Fruit fly (Drosophila melanogaster) whole organism, adult: Measurements from ENCODE around the gene hng3.

Experiments
- CG11617 ChIP-seq: fragments of 200-800 bp; sonication (Bioruptor generic); optimal IDR thresholded peaks from 2 replicates; lab custom pipeline; 2017; ENCODE audit warnings: mild to moderate bottlenecking, missing biosample characterization, missing genetic modification reagents, missing genetic modification characterization
- CG12768 ChIP-seq: fragments of 200-800 bp; sonication (Bioruptor generic); optimal IDR thresholded peaks from 2 replicates; lab custom pipeline; 2017; ENCODE audit warnings: missing biosample characterization, missing genetic modification characterization, mild to moderate bottlenecking, moderate library complexity, missing genetic modification reagents
- CG14711 ChIP-seq: fragments of 200-800 bp; sonication (Bioruptor generic); optimal IDR thresholded peaks from 2 replicates; lab custom pipeline; 2018; ENCODE audit warnings: missing biosample characterization, mild to moderate bottlenecking, missing genetic modification characterization, moderate library complexity
- CG1620 ChIP-seq: fragments of 200-800 bp; sonication (Bioruptor generic); optimal IDR thresholded peaks from 2 replicates; lab custom pipeline; 2016; ENCODE audit warnings: missing biosample characterization, missing genetic modification characterization
- CG33017 ChIP-seq: fragments of 200-800 bp; sonication (Bioruptor generic); optimal IDR thresholded peaks from 2 replicates; lab custom pipeline; 2018; ENCODE audit warnings: missing biosample characterization, mild to moderate bottlenecking, missing genetic modification characterization, moderate library complexity
- CG5204 ChIP-seq: fragments of 200-800 bp; sonication (Bioruptor generic); optimal IDR thresholded peaks from 2 replicates; lab custom pipeline; 2016; ENCODE audit warnings: missing biosample characterization, missing genetic modification characterization
- CG7045 ChIP-seq: fragments of 200-800 bp; sonication (Bioruptor generic); optimal IDR thresholded peaks from 2 replicates; lab custom pipeline; 2017; ENCODE audit warnings: missing biosample characterization, mild to moderate bottlenecking, missing genetic modification characterization
- CG7101 ChIP-seq: fragments of 200-800 bp; sonication (Bioruptor generic); optimal IDR thresholded peaks from 2 replicates; lab custom pipeline; 2018; ENCODE audit warnings: missing biosample characterization, mild to moderate bottlenecking, missing genetic modification characterization, moderate library complexity
- Clk ChIP-seq: fragments of 200-800 bp; sonication (Bioruptor generic); optimal IDR thresholded peaks from 2 replicates; lab custom pipeline; 2017; ENCODE audit warnings: missing biosample characterization, missing genetic modification characterization
- Crg-1 ChIP-seq: fragments of 200-800 bp; sonication (Bioruptor generic); optimal IDR thresholded peaks from 2 replicates; lab custom pipeline; 2016; ENCODE audit warnings: missing biosample characterization, missing genetic modification characterization
- Hr96 ChIP-seq: fragments of 200-800 bp; sonication (Bioruptor generic); optimal IDR thresholded peaks from 2 replicates; lab custom pipeline; 2016; ENCODE audit warnings: missing biosample characterization, missing genetic modification characterization
- Mnt ChIP-seq: fragments of 200-800 bp; sonication (Bioruptor generic); optimal IDR thresholded peaks from 2 replicates; lab custom pipeline; 2016; ENCODE audit warnings: missing biosample characterization, mild to moderate bottlenecking, missing genetic modification characterization
- bab1 ChIP-seq: fragments of 200-800 bp; sonication (Bioruptor generic); optimal IDR thresholded peaks from 3 replicates; lab custom pipeline; 2019; ENCODE audit warnings: missing biosample characterization, mild to moderate bottlenecking, missing genetic modification characterization, moderate library complexity
- cic ChIP-seq: fragments of 200-800 bp; sonication (Bioruptor generic); optimal IDR thresholded peaks from 2 replicates; lab custom pipeline; 2017; ENCODE audit warnings: missing biosample characterization, mild to moderate bottlenecking, missing genetic modification characterization, moderate library complexity
- cnc ChIP-seq, 2 experiments: fragments of >200 bp; optimal IDR thresholded peaks; 2 replicates each; lab custom pipeline; 2017
- kay ChIP-seq: fragments of 200-800 bp; sonication (Bioruptor generic); peaks from one replicate; lab custom pipeline; 2016; ENCODE audit warnings: missing biosample characterization, missing genetic modification characterization, borderline replicate concordance
- ovo ChIP-seq: fragments of 200-800 bp; sonication (Bioruptor generic); optimal IDR thresholded peaks from 2 replicates; lab custom pipeline; 2016; ENCODE audit warnings: missing biosample characterization, missing genetic modification characterization
- pad ChIP-seq: fragments of 200-800 bp; sonication (Bioruptor generic); optimal IDR thresholded peaks from 3 replicates; lab custom pipeline; 2017; ENCODE audit warnings: missing biosample characterization, missing genetic modification characterization, mild to moderate bottlenecking, moderate library complexity, missing genetic modification reagents
- tj ChIP-seq: fragments of 200-800 bp; sonication (Bioruptor generic); optimal IDR thresholded peaks from 3 replicates; lab custom pipeline; 2017; ENCODE audit warnings: missing biosample characterization, mild to moderate bottlenecking, missing genetic modification characterization, moderate library complexity
- toe ChIP-seq: fragments of 200-800 bp; sonication (Bioruptor generic); optimal IDR thresholded peaks from 2 replicates; lab custom pipeline; 2016; ENCODE audit warnings: missing biosample characterization, missing genetic modification characterization

The hng3 gene

dm6 chr3L:710345-710822 is 44.9 kb downstream of the hng3 start, which contains the start of gene CkIIalpha-i3:
TSS of gene CkIIalpha-i3 (minus strand) at chr3L:710607.
- TF ChIP-seq toe (no peak), pad (GFP tag; lab: Kevin White, UChicago) (no peak), kay (GFP tag; lab: Kevin White, UChicago) (no peak), CG7045 (no peak), CG11617 (GFP tag; lab: Kevin White, UChicago) (no peak), bab1 (GFP tag; lab: Kevin White, UChicago) (no peak), ovo (GFP tag; lab: Kevin White, UChicago) (no peak), Mnt (GFP tag; lab: Kevin White, UChicago) (no peak), Crg-1 (GFP tag; lab: Kevin White, UChicago) (no peak), cic (GFP tag; lab: Kevin White, UChicago) (no peak)

dm6 chr3L:709882-710281 is 45.4 kb downstream of the hng3 start:
- TF ChIP-seq CG14711, result no peak
- TF ChIP-seq toe, result no peak
- TF ChIP-seq CG7101, result no peak
- TF ChIP-seq CG1620 (GFP tag; lab: Kevin White, UChicago), result no peak

dm6 chr3L:707992-708489 is 47.2 kb downstream of the hng3 start, which contains the start of gene CG13895:
TSS of gene CG13895 (minus strand) at chr3L:708205.
- TF ChIP-seq CG14711, result no peak
- no peak for TF ChIP-seq tj
- TF ChIP-seq cnc (optimal IDR thresholded peaks at IDR 0.05; lab: Kevin White, UChicago), result no peak
- TF ChIP-seq Hr96 (GFP tag; lab: Kevin White, UChicago), result peak; percentile 4
- TF ChIP-seq cic (GFP tag; lab: Kevin White, UChicago), result no peak
- TF ChIP-seq Clk (GFP tag; lab: Kevin White, UChicago), result no peak
- TF ChIP-seq CG7101, result no peak
- no peak for TF ChIP-seq CG7045
- peak; percentile 46 for TF ChIP-seq Mnt (GFP tag; lab: Kevin White, UChicago)
- no peak for TF ChIP-seq Crg-1 (GFP tag; lab: Kevin White, UChicago)
- TF ChIP-seq CG11617 (GFP tag; lab: Kevin White, UChicago), result no peak
- peak; percentile 37 for TF ChIP-seq pad (GFP tag; lab: Kevin White, UChicago)
- TF ChIP-seq bab1 (GFP tag; lab: Kevin White, UChicago), result peak; percentile 34
- TF ChIP-seq toe, result no peak
- no peak for TF ChIP-seq CG33017 (tag; lab: Kevin White, UChicago)
- TF ChIP-seq CG5204 (GFP tag; lab: Kevin White, UChicago), result no peak
- TF ChIP-seq kay (GFP tag; lab: Kevin White, UChicago), result no peak
- no peak for TF ChIP-seq ovo (GFP tag; lab: Kevin White, UChicago)
- TF ChIP-seq CG12768 (GFP tag; lab: Kevin White, UChicago), result no peak
- TF ChIP-seq CG1620 (GFP tag; lab: Kevin White, UChicago), result no peak

- TF ChIP-seq cic (GFP tag; lab: Kevin White, UChicago) (no peak), bab1 (GFP tag; lab: Kevin White, UChicago) (no peak), CG5204 (GFP tag; lab: Kevin White, UChicago) (no peak), CG12768 (GFP tag; lab: Kevin White, UChicago) (no peak)
Observed at dm6 chr3L:704661-705543, 50.4 kb downstream of the hng3 start.

- TF ChIP-seq CG11617 (GFP tag; lab: Kevin White, UChicago) (no peak), bab1 (GFP tag; lab: Kevin White, UChicago) (no peak), cic (GFP tag; lab: Kevin White, UChicago) (no peak), CG7101 (no peak), Crg-1 (GFP tag; lab: Kevin White, UChicago) (no peak), CG14711 (no peak), pad (GFP tag; lab: Kevin White, UChicago) (no peak), ovo (GFP tag; lab: Kevin White, UChicago) (no peak)
Observed at dm6 chr3L:703160-703793, 52.0 kb downstream of the hng3 start.

dm6 chr3L:701798-702635 is 53.3 kb downstream of the hng3 start:
- TF ChIP-seq CG7045 (no peak), CG14711 (no peak), CG1620 (GFP tag; lab: Kevin White, UChicago) (no peak), kay (GFP tag; lab: Kevin White, UChicago) (no peak), cnc (optimal IDR thresholded peaks at IDR 0.05; lab: Kevin White, UChicago) (no peak), ovo (GFP tag; lab: Kevin White, UChicago) (no peak)
